Worm (Caenorhabditis elegans): ENCODE results near the gene str-248.

ce11 chrV:15664053-15664661 is 34.7 kb upstream of the str-248 start:
- TF ChIP-seq fos-1 (tag; optimal IDR thresholded peaks at IDR 0.05) = no peak
- no peak for TF ChIP-seq ceh-82 (tag; optimal IDR thresholded peaks at IDR 0.05)
- no peak for TF ChIP-seq pqm-1 (tag; optimal IDR thresholded peaks at IDR 0.05)
- TF ChIP-seq hmg-11 (tag; optimal IDR thresholded peaks at IDR 0.05) = peak; percentile 38

Data from whole organism, L3 larva.